Worm (Caenorhabditis elegans): ENCODE data around the gene F14F8.8.

Gene F14F8.8

ce11 chrV:16648317-16649018 is 23.6 kb downstream of the F14F8.8 start, which contains the start of gene W06G6.20:
Gene W06G6.20 (minus strand): TSS chrV:16648367.
- TF ChIP-seq sox-4 (tag; optimal IDR thresholded peaks at IDR 0.05), result no peak
- TF ChIP-seq snpc-4 (tag; optimal IDR thresholded peaks at IDR 0.05), result no peak
- no peak for TF ChIP-seq pqm-1 (tag; optimal IDR thresholded peaks at IDR 0.05)
- no peak for TF ChIP-seq lsy-2 (tag; optimal IDR thresholded peaks at IDR 0.05)
- no peak for TF ChIP-seq ceh-63 (GFP tag; optimal IDR thresholded peaks at IDR 0.05)
- TF ChIP-seq nhr-85 (tag), result peak; percentile 6
- no peak for TF ChIP-seq nhr-77 (tag; optimal IDR thresholded peaks at IDR 0.05)
- no peak for TF ChIP-seq ceh-88 (GFP tag; IDR thresholded peaks at IDR 0.05)

ce11 chrV:16647093-16647492 is 25.0 kb downstream of the F14F8.8 start, which contains the start of gene W06G6.10:
Gene W06G6.10 (minus strand): TSS chrV:16647193.
- TF ChIP-seq nhr-12 (tag; optimal IDR thresholded peaks at IDR 0.05) (no peak), efl-1 (optimal IDR thresholded peaks at IDR 0.05) (no peak), efl-1 (GFP tag; optimal IDR thresholded peaks at IDR 0.05 in 1 of 2) (peak in 1 of 2 experiments; percentile 10)

ce11 chrV:16646372-16646771 is 25.7 kb downstream of the F14F8.8 start, which contains the start of gene W06G6.9:
Gene W06G6.9 (minus strand): TSS chrV:16646472.
- TF ChIP-seq unc-98 (GFP tag; IDR thresholded peaks at IDR 0.05), result no peak
- no peak for TF ChIP-seq nhr-47 (tag; optimal IDR thresholded peaks at IDR 0.05)
- no peak for TF ChIP-seq mep-1 (tag; optimal IDR thresholded peaks at IDR 0.05)
- no peak for TF ChIP-seq lin-14 (GFP tag; optimal IDR thresholded peaks at IDR 0.05)
- no peak for TF ChIP-seq egl-27 (tag; optimal IDR thresholded peaks at IDR 0.05)
- no peak for TF ChIP-seq Y116A8C.19 (tag; optimal IDR thresholded peaks at IDR 0.05; ENCODE audit: borderline replicate concordance)
- TF ChIP-seq lsy-2 (tag; optimal IDR thresholded peaks at IDR 0.05), result no peak
- TF ChIP-seq unc-130 (tag; optimal IDR thresholded peaks at IDR 0.05), result no peak
- no peak for TF ChIP-seq ceh-90 (tag; optimal IDR thresholded peaks at IDR 0.05)
- TF ChIP-seq hlh-4 (tag; optimal IDR thresholded peaks at IDR 0.05), result no peak
- no peak for TF ChIP-seq ets-5 (GFP tag; IDR thresholded peaks at IDR 0.05)
- no peak for TF ChIP-seq sptf-1 (tag; optimal IDR thresholded peaks at IDR 0.05)
- no peak for TF ChIP-seq xbp-1 (tag; optimal IDR thresholded peaks at IDR 0.05)
- no peak for TF ChIP-seq ceh-82 (tag; optimal IDR thresholded peaks at IDR 0.05)

- no peak for TF ChIP-seq blmp-1 (tag; optimal IDR thresholded peaks at IDR 0.05)
- TF ChIP-seq sox-4 (tag; optimal IDR thresholded peaks at IDR 0.05), result no peak
- TF ChIP-seq pax-3 (tag; optimal IDR thresholded peaks at IDR 0.05), result no peak
- no peak for TF ChIP-seq unc-62 (GFP tag; optimal IDR thresholded peaks at IDR 0.05)
- no peak for TF ChIP-seq lin-13 (GFP tag; optimal IDR thresholded peaks at IDR 0.05)
- no peak for TF ChIP-seq zip-4 (GFP tag; optimal IDR thresholded peaks at IDR 0.05)
- no peak for TF ChIP-seq fkh-8 (tag; optimal IDR thresholded peaks at IDR 0.05)
- no peak for TF ChIP-seq aly-2 (tag; optimal IDR thresholded peaks at IDR 0.05)
- no peak for TF ChIP-seq unc-30 (tag; optimal IDR thresholded peaks at IDR 0.05)
- TF ChIP-seq nhr-84 (tag; optimal IDR thresholded peaks at IDR 0.05), result no peak
- TF ChIP-seq swsn-7 (tag; optimal IDR thresholded peaks at IDR 0.05), result no peak
- no peak for TF ChIP-seq pag-3 (tag; optimal IDR thresholded peaks at IDR 0.05; ENCODE audit: borderline replicate concordance, insufficient read depth)
- TF ChIP-seq snu-23 (GFP tag; optimal IDR thresholded peaks at IDR 0.05), result no peak
These were observed 26.7 kb downstream of the F14F8.8 start, which contains the start of gene W06G6.17 for ce11 chrV:16645201-16645940. Gene W06G6.17 (minus strand): TSS chrV:16645251.

All from whole organism, L1 larva.